Fruit fly (Drosophila melanogaster) whole organism, adult: ENCODE measurements around the gene MESR3.

Source experiments
- CG11617 ChIP-seq: fragments of 200-800 bp; sonication (Bioruptor generic); optimal IDR thresholded peaks from 2 replicates; lab custom pipeline; 2017; ENCODE audit warnings: mild to moderate bottlenecking, missing biosample characterization, missing genetic modification reagents, missing genetic modification characterization
- CG12768 ChIP-seq: fragments of 200-800 bp; sonication (Bioruptor generic); optimal IDR thresholded peaks from 2 replicates; lab custom pipeline; 2017; ENCODE audit warnings: missing biosample characterization, missing genetic modification characterization, mild to moderate bottlenecking, moderate library complexity, missing genetic modification reagents
- CG14711 ChIP-seq: fragments of 200-800 bp; sonication (Bioruptor generic); optimal IDR thresholded peaks from 2 replicates; lab custom pipeline; 2018; ENCODE audit warnings: missing biosample characterization, mild to moderate bottlenecking, missing genetic modification characterization, moderate library complexity
- CG1620 ChIP-seq: fragments of 200-800 bp; sonication (Bioruptor generic); optimal IDR thresholded peaks from 2 replicates; lab custom pipeline; 2016; ENCODE audit warnings: missing biosample characterization, missing genetic modification characterization
- CG33017 ChIP-seq: fragments of 200-800 bp; sonication (Bioruptor generic); optimal IDR thresholded peaks from 2 replicates; lab custom pipeline; 2018; ENCODE audit warnings: missing biosample characterization, mild to moderate bottlenecking, missing genetic modification characterization, moderate library complexity
- CG5204 ChIP-seq: fragments of 200-800 bp; sonication (Bioruptor generic); optimal IDR thresholded peaks from 2 replicates; lab custom pipeline; 2016; ENCODE audit warnings: missing biosample characterization, missing genetic modification characterization
- Clk ChIP-seq: fragments of 200-800 bp; sonication (Bioruptor generic); optimal IDR thresholded peaks from 2 replicates; lab custom pipeline; 2017; ENCODE audit warnings: missing biosample characterization, missing genetic modification characterization
- Hr96 ChIP-seq: fragments of 200-800 bp; sonication (Bioruptor generic); optimal IDR thresholded peaks from 2 replicates; lab custom pipeline; 2016; ENCODE audit warnings: missing biosample characterization, missing genetic modification characterization
- Mnt ChIP-seq: fragments of 200-800 bp; sonication (Bioruptor generic); optimal IDR thresholded peaks from 2 replicates; lab custom pipeline; 2016; ENCODE audit warnings: missing biosample characterization, mild to moderate bottlenecking, missing genetic modification characterization
- bab1 ChIP-seq: fragments of 200-800 bp; sonication (Bioruptor generic); optimal IDR thresholded peaks from 3 replicates; lab custom pipeline; 2019; ENCODE audit warnings: missing biosample characterization, mild to moderate bottlenecking, missing genetic modification characterization, moderate library complexity
- cic ChIP-seq: fragments of 200-800 bp; sonication (Bioruptor generic); optimal IDR thresholded peaks from 2 replicates; lab custom pipeline; 2017; ENCODE audit warnings: missing biosample characterization, mild to moderate bottlenecking, missing genetic modification characterization, moderate library complexity
- kay ChIP-seq: fragments of 200-800 bp; sonication (Bioruptor generic); peaks from one replicate; lab custom pipeline; 2016; ENCODE audit warnings: missing biosample characterization, missing genetic modification characterization, borderline replicate concordance
- tj ChIP-seq: fragments of 200-800 bp; sonication (Bioruptor generic); optimal IDR thresholded peaks from 3 replicates; lab custom pipeline; 2017; ENCODE audit warnings: missing biosample characterization, mild to moderate bottlenecking, missing genetic modification characterization, moderate library complexity
- toe ChIP-seq: fragments of 200-800 bp; sonication (Bioruptor generic); optimal IDR thresholded peaks from 2 replicates; lab custom pipeline; 2016; ENCODE audit warnings: missing biosample characterization, missing genetic modification characterization

- TF ChIP-seq CG1620 (GFP tag; lab: Kevin White, UChicago) (no peak), cic (no peak), toe (GFP tag; lab: Kevin White, UChicago) (no peak), kay (GFP tag; lab: Kevin White, UChicago) (peak; percentile 22), tj (GFP tag; lab: Kevin White, UChicago) (no peak), CG12768 (GFP tag; lab: Kevin White, UChicago) (no peak), Clk (no peak), CG11617 (GFP tag; lab: Kevin White, UChicago) (no peak), Mnt (GFP tag; lab: Kevin White, UChicago) (no peak), CG33017 (tag; lab: Kevin White, UChicago) (no peak), Hr96 (no peak), CG14711 (tag; lab: Kevin White, UChicago) (no peak), bab1 (GFP tag; lab: Kevin White, UChicago) (no peak), CG5204 (GFP tag; lab: Kevin White, UChicago) (no peak)
Measured at dm6 chr2L:18630611-18631221, 13.7 kb downstream of the MESR3 start.
